Fruit fly (Drosophila melanogaster): ENCODE results near the gene CG13367.

DNA sequence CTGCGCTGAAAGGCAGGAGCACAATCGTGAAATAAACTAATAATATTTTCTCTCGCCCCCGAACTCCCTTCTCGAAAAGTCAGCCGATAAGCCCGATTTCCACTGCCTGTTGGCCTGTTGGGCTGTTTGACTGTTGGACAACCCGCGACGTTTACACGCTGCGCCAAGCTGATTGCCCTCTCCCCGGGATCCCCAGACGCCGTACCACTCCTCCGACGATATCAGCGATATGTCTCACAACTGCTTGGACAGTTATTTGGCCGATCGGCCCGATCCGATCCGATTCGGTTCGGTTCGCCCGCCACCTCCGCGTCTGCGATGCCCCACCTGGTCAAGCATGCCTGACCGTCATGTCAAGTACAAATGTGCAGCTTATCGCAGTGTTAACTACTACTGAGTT is 44.8 kb upstream of the CG13367 start:
- TF ChIP-seq Rel (GFP tag; optimal IDR thresholded peaks at IDR 0.05) (no peak), Rel (tag; optimal IDR thresholded peaks at IDR 0.05) (peak; percentile 22), pan (optimal IDR thresholded peaks at IDR 0.05) (no peak), foxo (GFP tag; optimal IDR thresholded peaks at IDR 0.05) (no peak), Myc (optimal IDR thresholded peaks at IDR 0.05) (no peak), Vsx2 (GFP tag; optimal IDR thresholded peaks at IDR 0.05; ENCODE audit: partially characterized antibody) (no peak), Hnf4 (GFP tag; optimal IDR thresholded peaks at IDR 0.05) (peak; percentile 21), CG9705 (GFP tag; optimal IDR thresholded peaks at IDR 0.05) (no peak), Dfd (GFP tag; optimal IDR thresholded peaks at IDR 0.05) (no peak)

Measured in whole organism, wandering third instar larva.